Fruit fly (Drosophila melanogaster) whole organism, prepupa: Measurements from ENCODE around the gene DIP-alpha.

Experiments
- CG10669 ChIP-seq: fragments of 200-800 bp; sonication (Bioruptor generic); optimal IDR thresholded peaks from 3 replicates; lab custom pipeline; 2018; ENCODE audit warnings: missing biosample characterization, mild to moderate bottlenecking, missing genetic modification characterization, moderate library complexity
- CG15336 ChIP-seq: fragments of 200-800 bp; sonication (Bioruptor generic); IDR thresholded peaks from 2 replicates; pipeline ENCODE4 v1.3.6; 2022; ENCODE audit warnings: missing biosample characterization, missing genetic modification characterization
- CG32006 ChIP-seq: fragments of 200-800 bp; sonication (Bioruptor generic); optimal IDR thresholded peaks from 3 replicates; lab custom pipeline; 2017; ENCODE audit warnings: missing biosample characterization, mild to moderate bottlenecking, missing genetic modification characterization
- CG3919 ChIP-seq: fragments of 200-800 bp; sonication (Bioruptor generic); optimal IDR thresholded peaks from 3 replicates; lab custom pipeline; 2016; ENCODE audit warnings: missing biosample characterization, missing genetic modification characterization
- CG4318 ChIP-seq: fragments of 200-800 bp; sonication (Bioruptor generic); optimal IDR thresholded peaks from 3 replicates; lab custom pipeline; 2017; ENCODE audit warnings: missing biosample characterization, mild to moderate bottlenecking, missing genetic modification characterization
- CG6276 ChIP-seq: fragments of 200-800 bp; sonication (Bioruptor generic); optimal IDR thresholded peaks from 2 replicates; lab custom pipeline; 2017; ENCODE audit warnings: missing biosample characterization, mild to moderate bottlenecking, missing genetic modification characterization
- CG7368 ChIP-seq: fragments of 200-800 bp; sonication (Bioruptor generic); optimal IDR thresholded peaks from 3 replicates; lab custom pipeline; 2016; ENCODE audit warnings: missing biosample characterization, missing genetic modification characterization
- CG9139 ChIP-seq: fragments of 200-800 bp; sonication (Bioruptor generic); optimal IDR thresholded peaks from 3 replicates; lab custom pipeline; 2017; ENCODE audit warnings: missing biosample characterization, mild to moderate bottlenecking, missing genetic modification characterization
- Eip75B ChIP-seq: fragments of 200-800 bp; sonication (Bioruptor generic); optimal IDR thresholded peaks from 3 replicates; lab custom pipeline; 2016; ENCODE audit warnings: missing biosample characterization, missing genetic modification characterization
- Eip78C ChIP-seq: fragments of 200-800 bp; sonication (Bioruptor generic); peaks from one replicate; lab custom pipeline; 2016; ENCODE audit warnings: missing biosample characterization, missing genetic modification characterization
- Eip93F ChIP-seq: fragments of 200-800 bp; sonication (Bioruptor generic); optimal IDR thresholded peaks from 2 replicates; lab custom pipeline; 2016; ENCODE audit warnings: missing biosample characterization, mild to moderate bottlenecking, missing genetic modification characterization
- Ets96B ChIP-seq: fragments of 200-800 bp; optimal IDR thresholded peaks from 2 replicates; lab custom pipeline; 2019; ENCODE audit warnings: missing biosample characterization, mild to moderate bottlenecking, missing genetic modification characterization, moderate library complexity
- Gug ChIP-seq: fragments of 200-800 bp; sonication (Bioruptor generic); IDR thresholded peaks from 2 replicates; pipeline ENCODE4 v1.3.6; 2022; ENCODE audit warnings: missing biosample characterization, missing genetic modification characterization
- Hr38 ChIP-seq: sonication (Bioruptor generic); optimal IDR thresholded peaks from 2 replicates; lab custom pipeline; 2016; ENCODE audit warnings: missing biosample characterization, missing genetic modification characterization
- Hr4 ChIP-seq: fragments of 200-800 bp; sonication (Bioruptor generic); optimal IDR thresholded peaks from 3 replicates; lab custom pipeline; 2016; ENCODE audit warnings: missing biosample characterization, missing genetic modification characterization
- Met ChIP-seq: fragments of 200-800 bp; sonication (Bioruptor generic); optimal IDR thresholded peaks from 3 replicates; lab custom pipeline; 2016; ENCODE audit warnings: missing biosample characterization, missing genetic modification characterization
- OdsH ChIP-seq: fragments of 200-800 bp; sonication (Bioruptor generic); optimal IDR thresholded peaks from 3 replicates; lab custom pipeline; 2016; ENCODE audit warnings: missing biosample characterization, missing genetic modification characterization
- Smox ChIP-seq: fragments of 200-800 bp; sonication (Bioruptor generic); optimal IDR thresholded peaks from 3 replicates; lab custom pipeline; 2016; ENCODE audit warnings: missing biosample characterization, missing genetic modification characterization
- Sox102F ChIP-seq: fragments of 200-800 bp; sonication (Bioruptor generic); optimal IDR thresholded peaks from 2 replicates; lab custom pipeline; 2016; ENCODE audit warnings: missing biosample characterization, mild to moderate bottlenecking, missing genetic modification characterization
- Sox14 ChIP-seq: fragments of 200-800 bp; sonication (Bioruptor generic); optimal IDR thresholded peaks from 3 replicates; lab custom pipeline; 2016; ENCODE audit warnings: missing biosample characterization, missing genetic modification characterization
- Sox15 ChIP-seq: fragments of 200-800 bp; sonication (Bioruptor generic); optimal IDR thresholded peaks from 3 replicates; lab custom pipeline; 2016; ENCODE audit warnings: missing biosample characterization, missing genetic modification characterization
- achi ChIP-seq: fragments of 200-800 bp; sonication (Bioruptor generic); optimal IDR thresholded peaks from 3 replicates; lab custom pipeline; 2016; ENCODE audit warnings: missing biosample characterization, missing genetic modification characterization
- acj6 ChIP-seq: fragments of 200-800 bp; sonication (Bioruptor generic); optimal IDR thresholded peaks from 3 replicates; lab custom pipeline; 2016; ENCODE audit warnings: missing biosample characterization, missing genetic modification characterization
- cyc ChIP-seq: fragments of 200-800 bp; sonication (Bioruptor generic); optimal IDR thresholded peaks from 3 replicates; lab custom pipeline; 2016; ENCODE audit warnings: missing biosample characterization, missing genetic modification characterization
- dsx ChIP-seq: fragments of 200-800 bp; optimal IDR thresholded peaks from 3 replicates; lab custom pipeline; 2019; ENCODE audit warnings: missing biosample characterization, mild to moderate bottlenecking, missing genetic modification characterization, moderate library complexity; ENCODE audit not compliant: poor library complexity, severe bottlenecking
- esn ChIP-seq: fragments of 200-800 bp; sonication (Bioruptor generic); optimal IDR thresholded peaks from 2 replicates; lab custom pipeline; 2016; ENCODE audit warnings: missing biosample characterization, mild to moderate bottlenecking, missing genetic modification characterization, moderate library complexity
- fd85E ChIP-seq: fragments of 200-800 bp; sonication (Bioruptor generic); optimal IDR thresholded peaks from 3 replicates; lab custom pipeline; 2016; ENCODE audit warnings: missing biosample characterization, missing genetic modification characterization
- fkh ChIP-seq: fragments of 200-800 bp; sonication (Bioruptor generic); optimal IDR thresholded peaks from 3 replicates; lab custom pipeline; 2017; ENCODE audit warnings: missing biosample characterization, mild to moderate bottlenecking, missing genetic modification characterization, moderate library complexity
- lz ChIP-seq: fragments of 200-800 bp; sonication (Bioruptor generic); optimal IDR thresholded peaks from 3 replicates; lab custom pipeline; 2016; ENCODE audit warnings: missing biosample characterization, missing genetic modification characterization
- spab ChIP-seq: fragments of 200-800 bp; sonication (Bioruptor generic); optimal IDR thresholded peaks from 2 replicates; lab custom pipeline; 2017; ENCODE audit warnings: missing biosample characterization, mild to moderate bottlenecking, missing genetic modification characterization, missing genetic modification reagents
- ss ChIP-seq, 2 experiments: fragments of 200-800 bp; sonication (Bioruptor generic); optimal IDR thresholded peaks; 2 replicates in 1 of 2; 3 replicates in 1 of 2; lab custom pipeline; 2017 to 2018; ENCODE audit warnings: mild to moderate bottlenecking in 2 of 2, missing biosample characterization in 2 of 2, missing genetic modification characterization in 2 of 2, moderate library complexity in 1 of 2
- svp ChIP-seq: fragments of 200-800 bp; sonication (Bioruptor generic); peaks from one replicate; lab custom pipeline; 2016; ENCODE audit warnings: missing biosample characterization, missing genetic modification characterization
- topi ChIP-seq: fragments of 200-800 bp; sonication (Bioruptor generic); optimal IDR thresholded peaks from 3 replicates; lab custom pipeline; 2016; ENCODE audit warnings: missing biosample characterization, missing genetic modification characterization
- vri ChIP-seq: fragments of 200-800 bp; sonication (Bioruptor generic); optimal IDR thresholded peaks from 3 replicates; lab custom pipeline; 2016; ENCODE audit warnings: missing biosample characterization, mild to moderate bottlenecking, missing genetic modification characterization

Gene DIP-alpha

DNA sequence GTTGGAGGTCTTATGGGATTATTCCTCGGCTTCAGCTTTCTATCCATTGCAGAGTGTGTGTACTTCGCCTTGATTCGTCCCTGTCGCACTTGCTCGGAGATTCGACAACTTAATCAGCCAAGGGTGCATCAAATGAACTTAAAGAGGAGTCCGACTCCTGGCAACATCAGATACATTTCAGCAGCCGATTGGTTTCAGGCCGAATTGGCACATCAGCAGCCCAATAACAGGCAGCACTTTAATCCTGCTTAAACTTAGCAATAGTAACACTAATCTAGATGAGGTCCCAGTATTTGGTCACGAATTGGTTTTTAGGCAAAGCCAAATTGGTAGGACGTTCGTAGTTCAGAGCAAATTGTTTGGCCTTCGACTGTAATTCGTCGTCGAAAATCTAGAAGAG, at the start of gene DIP-alpha:
TSS of gene DIP-alpha (minus strand) at position 101 of the 400 bp plus-strand sequence.
- TF ChIP-seq Sox15 (GFP tag; lab: Kevin White, UChicago) (no peak), Eip93F (GFP tag; lab: Kevin White, UChicago) (no peak), vri (no peak), dsx (GFP tag; lab: Kevin White, UChicago) (no peak), Sox14 (no peak), CG7368 (GFP tag; lab: Kevin White, UChicago) (no peak), svp (GFP tag; lab: Kevin White, UChicago) (no peak), OdsH (GFP tag; lab: Kevin White, UChicago) (no peak), achi (GFP tag; lab: Kevin White, UChicago) (no peak), CG6276 (no peak), fd85E (GFP tag; lab: Kevin White, UChicago) (no peak), Ets96B (no peak), esn (GFP tag; lab: Kevin White, UChicago) (no peak), acj6 (no peak)

DNA sequence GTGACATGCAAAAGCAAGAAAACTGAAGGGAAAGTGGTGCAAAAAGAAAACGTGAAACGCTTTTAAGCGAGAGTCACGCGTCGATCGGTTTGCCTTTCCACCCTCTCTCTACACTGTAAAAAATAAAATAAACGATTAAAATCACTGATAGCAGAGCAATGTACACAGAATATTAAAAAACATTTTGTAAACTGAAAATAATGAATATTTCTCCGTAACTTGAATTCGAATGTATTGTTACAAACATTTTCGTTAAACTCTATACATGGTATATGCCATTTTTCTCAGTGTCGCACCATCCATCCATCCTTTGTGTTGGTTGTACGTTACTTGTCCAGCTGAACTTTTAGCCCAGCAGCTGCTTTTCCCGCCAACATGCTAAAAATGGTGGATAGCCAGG, 22.8 kb upstream of the DIP-alpha start:
- TF ChIP-seq CG6276 (peak; percentile 9), CG10669 (GFP tag; lab: Kevin White, UChicago) (peak; percentile 13), Ets96B (peak; percentile 20), CG3919 (GFP tag; lab: Kevin White, UChicago) (peak; percentile 12), esn (GFP tag; lab: Kevin White, UChicago) (no peak), CG9139 (GFP tag; lab: Kevin White, UChicago) (peak; percentile 11), Eip78C (peak; percentile 59), Smox (no peak), Met (GFP tag; lab: Kevin White, UChicago) (no peak), CG32006 (peak; percentile 4), Hr4 (peak; percentile 55)

DNA sequence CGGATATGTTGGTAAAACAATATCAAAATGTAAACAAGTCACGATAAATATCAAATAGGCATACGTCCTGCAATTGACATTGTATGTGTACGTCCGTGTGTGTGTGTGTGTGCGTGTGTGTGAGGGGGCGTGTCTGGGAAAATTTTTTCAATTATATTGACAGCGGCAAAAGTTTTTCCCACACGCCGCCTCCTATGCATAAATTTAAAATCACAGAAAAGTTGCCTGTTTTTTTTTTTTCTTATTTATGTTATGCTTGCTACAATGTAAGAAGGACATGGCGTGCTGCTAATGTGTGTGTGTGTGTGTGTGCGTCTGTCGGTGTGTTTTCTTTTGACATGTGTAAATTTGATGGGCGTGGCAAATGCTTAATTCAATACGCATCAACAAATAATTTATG, 14.8 kb upstream of the DIP-alpha start:
- TF ChIP-seq vri (no peak), OdsH (GFP tag; lab: Kevin White, UChicago) (no peak), cyc (GFP tag; lab: Kevin White, UChicago) (no peak), fd85E (GFP tag; lab: Kevin White, UChicago) (no peak), CG6276 (no peak), ss (GFP tag; optimal IDR thresholded peaks at IDR 0.05; lab: Kevin White, UChicago) (no peak), Gug (GFP tag; lab: Robert Waterston, UW) (no peak), Eip93F (GFP tag; lab: Kevin White, UChicago) (no peak), CG3919 (GFP tag; lab: Kevin White, UChicago) (no peak), CG10669 (GFP tag; lab: Kevin White, UChicago) (no peak)

DNA sequence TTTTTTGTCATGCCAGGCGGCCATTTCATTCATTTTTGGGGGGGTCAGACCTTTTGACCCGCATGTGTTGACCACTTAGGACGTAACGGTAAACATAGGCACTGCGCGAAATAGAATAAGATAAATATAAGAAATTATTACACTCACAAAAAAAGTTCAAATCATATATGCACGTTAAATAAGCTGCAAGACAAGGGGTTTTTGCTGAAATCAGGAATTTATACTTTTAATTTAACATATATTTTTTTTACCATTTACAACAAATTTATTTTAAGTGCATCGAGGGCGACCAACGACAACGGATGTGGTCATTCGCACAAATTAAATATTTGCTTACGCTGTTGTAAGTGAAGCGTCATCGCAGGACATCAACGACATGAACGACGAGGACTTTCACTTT, 9.8 kb upstream of the DIP-alpha start:
- TF ChIP-seq topi (no peak), spab (GFP tag; lab: Kevin White, UChicago) (no peak), Smox (no peak), dsx (GFP tag; lab: Kevin White, UChicago) (no peak), svp (GFP tag; lab: Kevin White, UChicago) (no peak), CG9139 (GFP tag; lab: Kevin White, UChicago) (no peak), CG7368 (GFP tag; lab: Kevin White, UChicago) (no peak), lz (no peak), fkh (no peak), Hr38 (no peak), CG15336 (no peak), ss (GFP tag; optimal IDR thresholded peaks at IDR 0.05; lab: Kevin White, UChicago) (no peak), CG4318 (no peak), Eip75B (GFP tag; lab: Kevin White, UChicago) (no peak), vri (no peak), Sox102F (GFP tag; lab: Kevin White, UChicago) (no peak)
- TF ChIP-seq, all 60 proteins: peak for 0

DNA sequence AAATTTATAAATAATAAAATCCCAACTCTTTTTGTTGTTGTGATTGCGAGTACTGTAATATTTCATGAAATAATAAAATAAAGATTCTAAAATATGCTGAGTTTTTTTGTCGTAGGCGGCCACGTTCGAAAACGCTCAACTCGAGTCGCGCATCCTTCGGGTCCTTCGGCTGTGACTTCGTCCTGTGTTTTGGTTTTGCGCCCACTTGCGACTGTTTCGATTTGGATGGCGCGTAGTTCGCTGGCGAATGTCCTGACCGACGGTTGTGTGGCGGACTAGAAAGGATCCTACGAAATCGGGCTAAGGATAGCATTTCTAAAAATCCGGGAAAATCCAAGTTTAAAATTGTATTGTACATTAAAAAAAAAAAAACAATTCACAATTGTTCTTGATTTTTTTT, 2.9 kb upstream of the DIP-alpha start, which contains the start of gene AstA-R1:
TSS of gene AstA-R1 (plus strand) at position 231 of the 400 bp plus-strand sequence.
- no peak for TF ChIP-seq Ets96B
- peak; percentile 40 for TF ChIP-seq svp (GFP tag; lab: Kevin White, UChicago)
- TF ChIP-seq, all 60 proteins: peak for 1
